Worm (Caenorhabditis elegans): ENCODE measurements around the gene H21P03.10.

The H21P03.10 gene

DNA sequence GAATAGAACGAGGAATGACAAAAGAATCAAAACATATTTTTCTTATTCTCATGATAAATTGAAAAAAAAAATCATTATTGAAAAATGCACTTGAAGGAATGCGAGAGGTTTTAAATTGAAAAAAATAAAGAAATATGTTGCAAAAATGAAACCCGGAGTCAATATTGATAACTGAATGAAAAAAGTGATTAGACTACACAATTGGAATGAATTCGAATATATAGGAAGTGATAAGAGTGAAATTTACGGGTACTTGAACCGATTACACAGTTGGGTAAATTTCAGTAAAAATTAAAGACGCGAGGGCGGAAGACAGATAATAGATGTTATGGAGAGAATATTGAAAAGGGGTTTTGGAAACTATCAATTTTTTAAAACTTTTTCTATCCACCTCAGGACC lies 11.4 kb upstream of the H21P03.10 start:
- no peak for TF ChIP-seq fos-1 (tag; optimal IDR thresholded peaks at IDR 0.05)
- TF ChIP-seq nhr-43 (tag; optimal IDR thresholded peaks at IDR 0.05; ENCODE audit: poor library complexity, severe bottlenecking): no peak
- no peak for TF ChIP-seq R02D3.7 (tag; optimal IDR thresholded peaks at IDR 0.05)
- TF ChIP-seq nhr-77 (tag; optimal IDR thresholded peaks at IDR 0.05): no peak
- no peak for TF ChIP-seq fkh-10 (GFP tag; optimal IDR thresholded peaks at IDR 0.05)
- no peak for TF ChIP-seq ztf-4 (tag; optimal IDR thresholded peaks at IDR 0.05)
- no peak for TF ChIP-seq nfya-1 (tag; optimal IDR thresholded peaks at IDR 0.05; ENCODE audit: insufficient read depth)
- TF ChIP-seq ztf-11 (tag; optimal IDR thresholded peaks at IDR 0.05): no peak
- peak; percentile 57 for TF ChIP-seq pqm-1 (tag; optimal IDR thresholded peaks at IDR 0.05)
- TF ChIP-seq mdl-1 (tag; optimal IDR thresholded peaks at IDR 0.05): no peak
- peak; percentile 44 for TF ChIP-seq pha-4 (tag; optimal IDR thresholded peaks at IDR 0.05)
- TF ChIP-seq jun-1 (tag; optimal IDR thresholded peaks at IDR 0.05): peak; percentile 46
- TF ChIP-seq ceh-9 (tag; optimal IDR thresholded peaks at IDR 0.05): no peak
- TF ChIP-seq nhr-237 (tag; optimal IDR thresholded peaks at IDR 0.05): no peak
- no peak for TF ChIP-seq unc-62 (GFP tag; optimal IDR thresholded peaks at IDR 0.05)
- TF ChIP-seq elt-1 (tag; optimal IDR thresholded peaks at IDR 0.05): no peak
- peak; percentile 86 for TF ChIP-seq elt-2 (tag; optimal IDR thresholded peaks at IDR 0.05)
- no peak for TF ChIP-seq fkh-2 (tag; optimal IDR thresholded peaks at IDR 0.05)
- no peak for TF ChIP-seq ama-1 (optimal IDR thresholded peaks at IDR 0.05)
- no peak for TF ChIP-seq daf-12 (tag; optimal IDR thresholded peaks at IDR 0.05)
- TF ChIP-seq ceh-16 (tag; optimal IDR thresholded peaks at IDR 0.05): no peak
- no peak for TF ChIP-seq nhr-25 (tag; optimal IDR thresholded peaks at IDR 0.05)
- TF ChIP-seq lin-15B (tag; optimal IDR thresholded peaks at IDR 0.05): no peak
- TF ChIP-seq ceh-82 (tag; optimal IDR thresholded peaks at IDR 0.05): no peak
- TF ChIP-seq egl-27 (tag; optimal IDR thresholded peaks at IDR 0.05): no peak
- no peak for TF ChIP-seq nhr-12 (tag; optimal IDR thresholded peaks at IDR 0.05)
- TF ChIP-seq eor-1 (tag; optimal IDR thresholded peaks at IDR 0.05): no peak
- TF ChIP-seq nhr-76 (tag; optimal IDR thresholded peaks at IDR 0.05): no peak
- TF ChIP-seq lin-39 (tag; optimal IDR thresholded peaks at IDR 0.05): no peak
- TF ChIP-seq elt-3 (tag; optimal IDR thresholded peaks at IDR 0.05): no peak
- TF ChIP-seq mml-1 (tag; optimal IDR thresholded peaks at IDR 0.05): no peak
- TF ChIP-seq snpc-4 (tag; optimal IDR thresholded peaks at IDR 0.05): no peak
- TF ChIP-seq aly-2 (tag; optimal IDR thresholded peaks at IDR 0.05): no peak

DNA sequence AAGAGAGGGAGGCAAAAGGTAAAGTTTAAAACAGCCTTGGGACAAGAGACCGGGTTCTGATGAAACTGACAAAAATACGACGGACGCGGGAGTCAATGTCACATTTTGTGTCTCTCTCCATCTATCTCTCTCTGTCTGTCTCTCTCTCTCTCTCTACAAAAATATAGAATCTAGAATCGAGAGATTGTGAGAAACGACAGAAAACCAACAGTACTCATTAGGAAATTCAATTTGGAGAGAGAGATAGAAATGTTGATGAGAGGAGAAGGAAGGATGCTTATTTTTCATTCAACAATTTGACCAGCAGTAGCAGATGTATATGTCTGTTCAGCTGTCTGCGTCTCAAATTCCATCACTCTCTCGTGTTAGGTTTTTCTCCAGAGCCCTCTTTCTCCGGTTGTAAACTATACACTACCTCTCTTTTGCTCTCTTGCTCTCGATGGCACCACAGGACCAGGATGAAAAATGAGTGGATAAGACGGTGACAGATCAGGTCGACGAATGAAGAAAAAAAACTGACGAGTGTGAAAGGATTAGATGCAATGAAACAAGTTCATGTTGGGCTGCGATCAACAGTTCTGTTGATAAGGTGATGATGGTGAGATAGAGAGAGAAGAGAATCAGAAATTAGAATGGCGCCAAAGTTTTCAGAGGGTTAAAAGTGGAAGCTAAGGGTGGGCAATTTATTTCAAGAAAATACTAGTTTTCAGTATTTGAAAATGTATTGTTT lies 10.7 kb upstream of the H21P03.10 start:
- TF ChIP-seq ZK546.5 (tag; optimal IDR thresholded peaks at IDR 0.05): no peak
- peak; percentile 32 for TF ChIP-seq nfya-1 (tag; optimal IDR thresholded peaks at IDR 0.05; ENCODE audit: insufficient read depth)
- no peak for TF ChIP-seq fkh-2 (tag; optimal IDR thresholded peaks at IDR 0.05)
- no peak for TF ChIP-seq egl-5 (tag; optimal IDR thresholded peaks at IDR 0.05)
- TF ChIP-seq R02D3.7 (tag; optimal IDR thresholded peaks at IDR 0.05): peak; percentile 26
- TF ChIP-seq ceh-82 (tag; optimal IDR thresholded peaks at IDR 0.05): no peak
- peak; percentile 14 for TF ChIP-seq tbx-2 (tag; optimal IDR thresholded peaks at IDR 0.05)
- no peak for TF ChIP-seq daf-12 (tag; optimal IDR thresholded peaks at IDR 0.05)
- TF ChIP-seq nhr-25 (tag; optimal IDR thresholded peaks at IDR 0.05): peak; percentile 96
- no peak for TF ChIP-seq elt-3 (tag; optimal IDR thresholded peaks at IDR 0.05)
- TF ChIP-seq lin-15B (tag; optimal IDR thresholded peaks at IDR 0.05): no peak
- TF ChIP-seq skn-1 (tag; optimal IDR thresholded peaks at IDR 0.05): no peak
- TF ChIP-seq nhr-43 (tag; optimal IDR thresholded peaks at IDR 0.05; ENCODE audit: poor library complexity, severe bottlenecking): peak; percentile 54
- TF ChIP-seq elt-2 (tag; optimal IDR thresholded peaks at IDR 0.05): no peak
- no peak for TF ChIP-seq fkh-10 (GFP tag; optimal IDR thresholded peaks at IDR 0.05)
- TF ChIP-seq nhr-28 (tag; optimal IDR thresholded peaks at IDR 0.05): no peak
- no peak for TF ChIP-seq jun-1 (tag; optimal IDR thresholded peaks at IDR 0.05)
- no peak for TF ChIP-seq lin-39 (tag; optimal IDR thresholded peaks at IDR 0.05)
- TF ChIP-seq ztf-11 (tag; optimal IDR thresholded peaks at IDR 0.05): no peak
- no peak for TF ChIP-seq nhr-76 (tag; optimal IDR thresholded peaks at IDR 0.05)
- no peak for TF ChIP-seq egl-27 (tag; optimal IDR thresholded peaks at IDR 0.05)
- TF ChIP-seq elt-1 (tag; optimal IDR thresholded peaks at IDR 0.05): peak; percentile 44
- no peak for TF ChIP-seq mml-1 (tag; optimal IDR thresholded peaks at IDR 0.05)
- no peak for TF ChIP-seq pha-4 (tag; optimal IDR thresholded peaks at IDR 0.05)
- peak; percentile 54 for TF ChIP-seq nhr-23 (tag; optimal IDR thresholded peaks at IDR 0.05)
